Worm (Caenorhabditis elegans): ENCODE data around the gene C45G9.12.

ce11 chrIII:5078062-5078461 is 6.7 kb upstream of the C45G9.12 start:
- peak; percentile 43 for TF ChIP-seq ama-1 (optimal IDR thresholded peaks at IDR 0.05)
- TF ChIP-seq nhr-10 (tag; optimal IDR thresholded peaks at IDR 0.05) = no peak
- no peak for TF ChIP-seq dmd-4 (tag; optimal IDR thresholded peaks at IDR 0.05)
- TF ChIP-seq ZK546.5 (tag; optimal IDR thresholded peaks at IDR 0.05) = no peak
- no peak for TF ChIP-seq nhr-77 (tag; optimal IDR thresholded peaks at IDR 0.05)
- TF ChIP-seq lsy-2 (tag; optimal IDR thresholded peaks at IDR 0.05) = peak in 1 of 2 experiments; percentile 76
- no peak for TF ChIP-seq unc-39 (tag; optimal IDR thresholded peaks at IDR 0.05)
- peak; percentile 65 for TF ChIP-seq blmp-1 (tag; optimal IDR thresholded peaks at IDR 0.05; ENCODE audit: insufficient read depth)
- TF ChIP-seq sma-9 (GFP tag; optimal IDR thresholded peaks at IDR 0.05) = peak; percentile 99
- TF ChIP-seq sma-9 (tag; optimal IDR thresholded peaks at IDR 0.05) = no peak
- peak; percentile 2 for TF ChIP-seq nhr-6 (tag; optimal IDR thresholded peaks at IDR 0.05)
- no peak for TF ChIP-seq lin-11 (tag; optimal IDR thresholded peaks at IDR 0.05)
- peak; percentile 76 to 88 for TF ChIP-seq mdl-1 (tag; optimal IDR thresholded peaks at IDR 0.05)
- TF ChIP-seq alr-1 (tag; optimal IDR thresholded peaks at IDR 0.05) = no peak

Data from whole organism, L2 larva.